Worm (Caenorhabditis elegans): ENCODE measurements around the gene C14A4.9.

The C14A4.9 gene

ce11 chrII:10570302-10570701 is 28.8 kb upstream of the C14A4.9 start, which contains the start of gene txt-13:
Gene txt-13 (plus strand): TSS chrII:10570602.
- TF ChIP-seq bed-3 (GFP tag; optimal IDR thresholded peaks at IDR 0.05) = no peak
- TF ChIP-seq elt-3 (tag; optimal IDR thresholded peaks at IDR 0.05) = no peak

- TF ChIP-seq ceh-43 (GFP tag; optimal IDR thresholded peaks at IDR 0.05) (no peak), elt-1 (tag; optimal IDR thresholded peaks at IDR 0.05; ENCODE audit: borderline replicate concordance, insufficient read depth) (no peak), nhr-28 (tag; optimal IDR thresholded peaks at IDR 0.05) (no peak), ham-2 (GFP tag; optimal IDR thresholded peaks at IDR 0.05) (no peak), mls-2 (tag; optimal IDR thresholded peaks at IDR 0.05) (no peak)
Observed at ce11 chrII:10571967-10572366, 27.2 kb upstream of the C14A4.9 start, which contains the start of gene C06A1.3. Gene C06A1.3 (plus strand): TSS chrII:10572267.

ce11 chrII:10574177-10574576 is 25.0 kb upstream of the C14A4.9 start:
- TF ChIP-seq ztf-11 (tag; optimal IDR thresholded peaks at IDR 0.05) (no peak), unc-120 (tag; optimal IDR thresholded peaks at IDR 0.05; ENCODE audit: poor library complexity, severe bottlenecking) (no peak)

- TF ChIP-seq lsy-2 (tag; optimal IDR thresholded peaks at IDR 0.05) = peak; percentile 70
- no peak for TF ChIP-seq M03D4.4 (tag; optimal IDR thresholded peaks at IDR 0.05)
- TF ChIP-seq lin-13 (tag; optimal IDR thresholded peaks at IDR 0.05) = peak; percentile 9
Observed at ce11 chrII:10578843-10579430, 20.2 kb upstream of the C14A4.9 start, which contains the start of gene rpb-6. Gene rpb-6 (plus strand): TSS chrII:10579380.

ce11 chrII:10579655-10580054 is 19.5 kb upstream of the C14A4.9 start, which contains the start of gene dohh-1:
Gene dohh-1 (plus strand): TSS chrII:10579955.
- no peak for TF ChIP-seq mls-2 (tag; optimal IDR thresholded peaks at IDR 0.05)
- TF ChIP-seq cnd-1 (tag; optimal IDR thresholded peaks at IDR 0.05) = no peak
- no peak for TF ChIP-seq unc-62 (GFP tag; optimal IDR thresholded peaks at IDR 0.05)
- TF ChIP-seq unc-120 (tag; optimal IDR thresholded peaks at IDR 0.05; ENCODE audit: poor library complexity, severe bottlenecking) = no peak
- no peak for TF ChIP-seq ceh-43 (GFP tag; optimal IDR thresholded peaks at IDR 0.05)
- TF ChIP-seq ceh-83 (GFP tag; optimal IDR thresholded peaks at IDR 0.05) = no peak
- no peak for TF ChIP-seq flh-1 (GFP tag; optimal IDR thresholded peaks at IDR 0.05)
- TF ChIP-seq blmp-1 (tag; optimal IDR thresholded peaks at IDR 0.05) = no peak
- TF ChIP-seq drap-1 (GFP tag; optimal IDR thresholded peaks at IDR 0.05) = no peak
- no peak for TF ChIP-seq mab-5 (tag; optimal IDR thresholded peaks at IDR 0.05)
- TF ChIP-seq lin-13 (tag; optimal IDR thresholded peaks at IDR 0.05) = no peak
- no peak for TF ChIP-seq nhr-237 (tag; optimal IDR thresholded peaks at IDR 0.05)
- TF ChIP-seq M03D4.4 (tag; optimal IDR thresholded peaks at IDR 0.05) = no peak
- no peak for TF ChIP-seq ces-1 (GFP tag; optimal IDR thresholded peaks at IDR 0.05)
- no peak for TF ChIP-seq zip-8 (tag; optimal IDR thresholded peaks at IDR 0.05)

- TF ChIP-seq mls-2 (tag; optimal IDR thresholded peaks at IDR 0.05) = no peak
- no peak for TF ChIP-seq ces-1 (GFP tag; optimal IDR thresholded peaks at IDR 0.05)
- no peak for TF ChIP-seq blmp-1 (tag; optimal IDR thresholded peaks at IDR 0.05)
Observed at ce11 chrII:10580833-10581232, 18.3 kb upstream of the C14A4.9 start, which contains the start of gene dap-3. Gene dap-3 (plus strand): TSS chrII:10581133.

ce11 chrII:10582318-10582717 is 16.8 kb upstream of the C14A4.9 start, which contains the start of gene mrps-22:
Gene mrps-22 (plus strand): TSS chrII:10582618.
- no peak for TF ChIP-seq zip-8 (tag; optimal IDR thresholded peaks at IDR 0.05)
- no peak for TF ChIP-seq hlh-1 (tag; optimal IDR thresholded peaks at IDR 0.05)
- no peak for TF ChIP-seq tbx-8 (GFP tag; optimal IDR thresholded peaks at IDR 0.05)
- no peak for TF ChIP-seq ceh-39 (tag; optimal IDR thresholded peaks at IDR 0.05)
- TF ChIP-seq nhr-2 (tag; optimal IDR thresholded peaks at IDR 0.05) = no peak
- no peak for TF ChIP-seq mls-2 (tag; optimal IDR thresholded peaks at IDR 0.05)
- TF ChIP-seq ces-1 (GFP tag; optimal IDR thresholded peaks at IDR 0.05) = no peak
- TF ChIP-seq nhr-28 (tag; optimal IDR thresholded peaks at IDR 0.05) = no peak
- TF ChIP-seq cnd-1 (tag; optimal IDR thresholded peaks at IDR 0.05) = no peak
- TF ChIP-seq ceh-43 (GFP tag; optimal IDR thresholded peaks at IDR 0.05) = no peak
- TF ChIP-seq elt-1 (tag; optimal IDR thresholded peaks at IDR 0.05; ENCODE audit: borderline replicate concordance, insufficient read depth) = no peak
- no peak for TF ChIP-seq ceh-83 (GFP tag; optimal IDR thresholded peaks at IDR 0.05)
- no peak for TF ChIP-seq ham-2 (GFP tag; optimal IDR thresholded peaks at IDR 0.05)
- TF ChIP-seq mab-5 (tag; optimal IDR thresholded peaks at IDR 0.05) = no peak
